Worm (Caenorhabditis elegans): ENCODE data around the gene fbxa-24.

fbxa-24 gene

ce11 chrII:3786538-3786937 lies 29.8 kb upstream of the fbxa-24 start:
- peak; percentile 92 for TF ChIP-seq pha-4 (tag; optimal IDR thresholded peaks at IDR 0.05)
- TF ChIP-seq skn-1 (tag; optimal IDR thresholded peaks at IDR 0.05), result peak; percentile 35
- peak; percentile 96 for TF ChIP-seq jun-1 (tag; optimal IDR thresholded peaks at IDR 0.05)
- TF ChIP-seq hmg-11 (tag; optimal IDR thresholded peaks at IDR 0.05), result no peak
- peak; percentile 46 for TF ChIP-seq egl-27 (tag; optimal IDR thresholded peaks at IDR 0.05)
- TF ChIP-seq nhr-28 (tag; optimal IDR thresholded peaks at IDR 0.05), result no peak
- TF ChIP-seq lin-15B (tag; optimal IDR thresholded peaks at IDR 0.05), result no peak
- TF ChIP-seq unc-62 (GFP tag; optimal IDR thresholded peaks at IDR 0.05), result no peak
- peak; percentile 63 for TF ChIP-seq fos-1 (tag; optimal IDR thresholded peaks at IDR 0.05)
- TF ChIP-seq mdl-1 (tag; optimal IDR thresholded peaks at IDR 0.05), result no peak
- peak; percentile 100 for TF ChIP-seq elt-2 (tag; optimal IDR thresholded peaks at IDR 0.05)
- TF ChIP-seq pqm-1 (tag; optimal IDR thresholded peaks at IDR 0.05), result peak; percentile 100
- TF ChIP-seq lsy-12 (tag; optimal IDR thresholded peaks at IDR 0.05), result no peak

ce11 chrII:3787151-3787550 lies 29.2 kb upstream of the fbxa-24 start, which contains the start of gene T24E12.13:
T24E12.13 (plus strand) TSS chrII:3787451.
- TF ChIP-seq lin-15B (tag; optimal IDR thresholded peaks at IDR 0.05) (no peak), nhr-23 (tag; optimal IDR thresholded peaks at IDR 0.05) (no peak), egl-27 (tag; optimal IDR thresholded peaks at IDR 0.05) (no peak), ztf-11 (tag; optimal IDR thresholded peaks at IDR 0.05) (no peak), pha-4 (tag; optimal IDR thresholded peaks at IDR 0.05) (no peak), unc-62 (GFP tag; optimal IDR thresholded peaks at IDR 0.05) (no peak), jun-1 (tag; optimal IDR thresholded peaks at IDR 0.05) (no peak), nfya-1 (tag; optimal IDR thresholded peaks at IDR 0.05; ENCODE audit: insufficient read depth) (no peak), R02D3.7 (tag; optimal IDR thresholded peaks at IDR 0.05) (no peak), mml-1 (tag; optimal IDR thresholded peaks at IDR 0.05) (no peak), hmg-11 (tag; optimal IDR thresholded peaks at IDR 0.05) (no peak), ZK546.5 (tag; optimal IDR thresholded peaks at IDR 0.05) (no peak), unc-39 (tag; optimal IDR thresholded peaks at IDR 0.05) (no peak), ceh-9 (tag; optimal IDR thresholded peaks at IDR 0.05) (no peak), nhr-11 (tag; optimal IDR thresholded peaks at IDR 0.05) (no peak), snpc-4 (tag; optimal IDR thresholded peaks at IDR 0.05) (no peak), elt-3 (tag; optimal IDR thresholded peaks at IDR 0.05) (no peak), fos-1 (tag; optimal IDR thresholded peaks at IDR 0.05) (no peak)

ce11 chrII:3788356-3788962 lies 27.9 kb upstream of the fbxa-24 start:
- TF ChIP-seq lin-39 (tag; optimal IDR thresholded peaks at IDR 0.05) (no peak), jun-1 (tag; optimal IDR thresholded peaks at IDR 0.05) (no peak), pqm-1 (tag; optimal IDR thresholded peaks at IDR 0.05) (peak; percentile 7), snpc-4 (tag; optimal IDR thresholded peaks at IDR 0.05) (no peak), egl-5 (tag; optimal IDR thresholded peaks at IDR 0.05) (no peak), nhr-237 (tag; optimal IDR thresholded peaks at IDR 0.05) (no peak), lsy-12 (tag; optimal IDR thresholded peaks at IDR 0.05) (no peak), elt-2 (tag; optimal IDR thresholded peaks at IDR 0.05) (peak; percentile 58), nhr-11 (tag; optimal IDR thresholded peaks at IDR 0.05) (no peak), nhr-67 (tag; optimal IDR thresholded peaks at IDR 0.05) (no peak), ceh-16 (tag; optimal IDR thresholded peaks at IDR 0.05) (no peak), ztf-11 (tag; optimal IDR thresholded peaks at IDR 0.05) (no peak), unc-39 (tag; optimal IDR thresholded peaks at IDR 0.05) (no peak), fkh-2 (tag; optimal IDR thresholded peaks at IDR 0.05) (no peak), aly-2 (tag; optimal IDR thresholded peaks at IDR 0.05) (no peak), sea-2 (GFP tag; optimal IDR thresholded peaks at IDR 0.05) (no peak), egl-27 (tag; optimal IDR thresholded peaks at IDR 0.05) (no peak)

ce11 chrII:3793336-3793735 lies 23.0 kb upstream of the fbxa-24 start, which contains the start of gene fbxb-99:
fbxb-99 (minus strand) TSS chrII:3793436.
- TF ChIP-seq ceh-16 (tag; optimal IDR thresholded peaks at IDR 0.05) (no peak), daf-12 (tag; optimal IDR thresholded peaks at IDR 0.05) (no peak), jun-1 (tag; optimal IDR thresholded peaks at IDR 0.05) (no peak), sea-2 (GFP tag; optimal IDR thresholded peaks at IDR 0.05) (no peak), nfya-1 (tag; optimal IDR thresholded peaks at IDR 0.05; ENCODE audit: insufficient read depth) (no peak), nhr-43 (tag; optimal IDR thresholded peaks at IDR 0.05; ENCODE audit: poor library complexity, severe bottlenecking) (no peak), pqm-1 (tag; optimal IDR thresholded peaks at IDR 0.05) (no peak), snpc-4 (tag; optimal IDR thresholded peaks at IDR 0.05) (no peak), lin-39 (tag; optimal IDR thresholded peaks at IDR 0.05) (no peak), lin-15B (tag; optimal IDR thresholded peaks at IDR 0.05) (no peak), lsy-12 (tag; optimal IDR thresholded peaks at IDR 0.05) (no peak), nhr-77 (tag; optimal IDR thresholded peaks at IDR 0.05) (no peak), elt-2 (tag; optimal IDR thresholded peaks at IDR 0.05) (no peak), ztf-4 (tag; optimal IDR thresholded peaks at IDR 0.05) (no peak)

Measured in whole organism, L3 larva.